Worm (Caenorhabditis elegans): Measurements from ENCODE around the gene ape-1.
A peak's percentile ranks its signal among the peaks of the same experiment; 100 is the strongest.

The ape-1 gene

ce11 chrV:11675638-11676037 lies at the start of gene ape-1:
ape-1 (plus strand) TSS chrV:11675938.
- TF ChIP-seq hlh-15 (tag; optimal IDR thresholded peaks at IDR 0.05): no peak
- no peak for TF ChIP-seq ceh-34 (tag; optimal IDR thresholded peaks at IDR 0.05)
- TF ChIP-seq ceh-18 (tag; optimal IDR thresholded peaks at IDR 0.05): no peak
- TF ChIP-seq pros-1 (tag; optimal IDR thresholded peaks at IDR 0.05): no peak
- no peak for TF ChIP-seq elt-4 (tag; optimal IDR thresholded peaks at IDR 0.05)

ce11 chrV:11627837-11628236 lies 47.9 kb upstream of the ape-1 start:
- TF ChIP-seq rnt-1 (tag; optimal IDR thresholded peaks at IDR 0.05) (no peak), unc-55 (GFP tag; optimal IDR thresholded peaks at IDR 0.05) (no peak), pha-2 (tag; optimal IDR thresholded peaks at IDR 0.05) (no peak)

ce11 chrV:11629222-11630026 lies 46.3 kb upstream of the ape-1 start, which contains the start of gene F35B12.10:
F35B12.10 (minus strand) TSS chrV:11629272.
- peak; percentile 69 for TF ChIP-seq elt-2 (tag; optimal IDR thresholded peaks at IDR 0.05)
- no peak for TF ChIP-seq ceh-45 (GFP tag; IDR thresholded peaks at IDR 0.05)

ce11 chrV:11631128-11631527 lies 44.6 kb upstream of the ape-1 start:
- no peak for TF ChIP-seq pat-9 (tag; optimal IDR thresholded peaks at IDR 0.05)

- TF ChIP-seq pha-4 (tag; optimal IDR thresholded peaks at IDR 0.05) (no peak), elt-4 (tag; optimal IDR thresholded peaks at IDR 0.05) (no peak), ceh-9 (tag; optimal IDR thresholded peaks at IDR 0.05) (no peak), ceh-31 (tag; optimal IDR thresholded peaks at IDR 0.05) (no peak)
Measured at ce11 chrV:11635587-11635986, 40.2 kb upstream of the ape-1 start.

ce11 chrV:11637191-11637590 lies 38.5 kb upstream of the ape-1 start, which contains the start of gene sipa-1:
sipa-1 (minus strand) TSS chrV:11637291.
- TF ChIP-seq zip-5 (tag; optimal IDR thresholded peaks at IDR 0.05): no peak
- TF ChIP-seq rnt-1 (tag; optimal IDR thresholded peaks at IDR 0.05): no peak
- no peak for TF ChIP-seq hlh-8 (tag; optimal IDR thresholded peaks at IDR 0.05)
- TF ChIP-seq pag-3 (tag; optimal IDR thresholded peaks at IDR 0.05; ENCODE audit: borderline replicate concordance): no peak
- no peak for TF ChIP-seq unc-55 (GFP tag; optimal IDR thresholded peaks at IDR 0.05)
- TF ChIP-seq tbx-7 (tag; optimal IDR thresholded peaks at IDR 0.05): no peak

ce11 chrV:11638634-11639117 lies 37.1 kb upstream of the ape-1 start:
- peak; percentile 17 for TF ChIP-seq nfya-1 (tag; optimal IDR thresholded peaks at IDR 0.05)
- peak; percentile 17 for TF ChIP-seq hlh-13 (GFP tag; optimal IDR thresholded peaks at IDR 0.05)
- TF ChIP-seq C38D4.7 (GFP tag; optimal IDR thresholded peaks at IDR 0.05): no peak
- TF ChIP-seq unc-42 (tag; optimal IDR thresholded peaks at IDR 0.05): peak; percentile 75
- TF ChIP-seq pat-9 (tag; optimal IDR thresholded peaks at IDR 0.05): peak; percentile 1
- TF ChIP-seq ceh-18 (tag; optimal IDR thresholded peaks at IDR 0.05): peak; percentile 75

- TF ChIP-seq lin-11 (tag; optimal IDR thresholded peaks at IDR 0.05) (no peak), ttx-3 (tag; optimal IDR thresholded peaks at IDR 0.05) (peak; percentile 34), sox-2 (GFP tag; IDR thresholded peaks at IDR 0.05) (no peak), fkh-6 (tag; optimal IDR thresholded peaks at IDR 0.05) (no peak), ceh-31 (tag; optimal IDR thresholded peaks at IDR 0.05) (peak; percentile 79), rnt-1 (tag; optimal IDR thresholded peaks at IDR 0.05) (no peak), madf-2 (tag; optimal IDR thresholded peaks at IDR 0.05) (no peak), Y22D7AL.16 (tag; optimal IDR thresholded peaks at IDR 0.05) (no peak), ets-4 (tag; optimal IDR thresholded peaks at IDR 0.05) (no peak), sox-4 (tag; optimal IDR thresholded peaks at IDR 0.05) (no peak), unc-55 (GFP tag; optimal IDR thresholded peaks at IDR 0.05) (no peak), lim-6 (tag; optimal IDR thresholded peaks at IDR 0.05) (no peak), pros-1 (tag; optimal IDR thresholded peaks at IDR 0.05) (no peak), hlh-8 (tag; optimal IDR thresholded peaks at IDR 0.05) (no peak), tbx-7 (tag; optimal IDR thresholded peaks at IDR 0.05) (no peak), hlh-30 (tag; optimal IDR thresholded peaks at IDR 0.05; ENCODE audit: insufficient read depth) (no peak), gmeb-2 (tag; optimal IDR thresholded peaks at IDR 0.05) (no peak), C38D4.7 (GFP tag; optimal IDR thresholded peaks at IDR 0.05) (no peak), pha-2 (tag; optimal IDR thresholded peaks at IDR 0.05) (no peak), unc-3 (GFP tag; conservative IDR thresholded peaks at IDR 0.05) (no peak), unc-3 (tag; optimal IDR thresholded peaks at IDR 0.05) (no peak), pqm-1 (tag; optimal IDR thresholded peaks at IDR 0.05) (no peak)
Measured at ce11 chrV:11641298-11641787, 34.4 kb upstream of the ape-1 start.

All from whole organism, late embryonic.